Worm (Caenorhabditis elegans): ENCODE results near the gene F59H6.15.

DNA sequence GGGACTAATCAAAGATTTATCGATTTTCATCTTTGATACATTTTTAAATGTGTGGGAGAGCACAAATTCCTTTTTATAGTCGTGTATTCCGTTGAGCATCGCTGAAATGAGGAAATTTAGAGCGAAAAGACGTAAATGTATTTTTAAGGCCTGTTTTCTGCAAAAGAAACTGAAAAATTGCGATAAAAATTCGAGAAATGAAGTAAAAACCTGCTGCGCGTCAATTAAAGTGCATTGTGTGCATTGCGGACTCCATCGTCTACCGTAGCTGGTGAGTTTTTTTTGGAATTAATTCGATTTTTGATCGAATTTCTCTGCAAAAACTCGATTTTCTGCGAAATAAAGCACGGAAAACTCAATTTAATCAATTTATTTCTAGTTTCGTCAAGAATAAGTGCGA, 26.5 kb downstream of the F59H6.15 start, which contains the start of gene bath-19:
- TF ChIP-seq T07F8.4 (tag; optimal IDR thresholded peaks at IDR 0.05), result no peak
- no peak for TF ChIP-seq ztf-25 (GFP tag; IDR thresholded peaks at IDR 0.05)
- TF ChIP-seq lin-40 (tag; optimal IDR thresholded peaks at IDR 0.05), result no peak
- no peak for TF ChIP-seq snpc-1.1 (tag; optimal IDR thresholded peaks at IDR 0.05; ENCODE audit: insufficient read depth)
